Worm (Caenorhabditis elegans): ENCODE data around the gene ngn-1.

ngn-1 gene

ce11 chrIV:2618611-2619010 is 9.5 kb downstream of the ngn-1 start, which contains the start of gene smf-3:
TSS of gene smf-3 (plus strand) at chrIV:2618869.
- no peak for TF ChIP-seq ceh-39 (tag; optimal IDR thresholded peaks at IDR 0.05)

ce11 chrIV:2616853-2617252 is 11.2 kb downstream of the ngn-1 start:
- TF ChIP-seq lin-32 (GFP tag; optimal IDR thresholded peaks at IDR 0.05) (no peak), hlh-1 (tag; optimal IDR thresholded peaks at IDR 0.05) (no peak), zip-8 (tag; optimal IDR thresholded peaks at IDR 0.05) (no peak), pha-4 (tag; optimal IDR thresholded peaks at IDR 0.05) (no peak), elt-1 (tag; optimal IDR thresholded peaks at IDR 0.05; ENCODE audit: borderline replicate concordance, insufficient read depth) (no peak), flh-1 (GFP tag; optimal IDR thresholded peaks at IDR 0.05) (no peak), snpc-4 (tag; optimal IDR thresholded peaks at IDR 0.05) (no peak), ham-2 (GFP tag; optimal IDR thresholded peaks at IDR 0.05) (no peak), blmp-1 (tag; optimal IDR thresholded peaks at IDR 0.05) (no peak), sem-2 (GFP tag; optimal IDR thresholded peaks at IDR 0.05) (no peak), cnd-1 (tag; optimal IDR thresholded peaks at IDR 0.05) (no peak), mab-5 (tag; optimal IDR thresholded peaks at IDR 0.05) (no peak), ces-1 (GFP tag; optimal IDR thresholded peaks at IDR 0.05) (no peak), ztf-11 (tag; optimal IDR thresholded peaks at IDR 0.05) (no peak), lsy-2 (tag; optimal IDR thresholded peaks at IDR 0.05) (no peak), unc-62 (GFP tag; optimal IDR thresholded peaks at IDR 0.05) (no peak), ceh-39 (tag; optimal IDR thresholded peaks at IDR 0.05) (no peak), sptf-1 (tag; optimal IDR thresholded peaks at IDR 0.05) (no peak), unc-39 (tag; optimal IDR thresholded peaks at IDR 0.05) (no peak), nhr-12 (tag; optimal IDR thresholded peaks at IDR 0.05) (no peak)

- TF ChIP-seq ceh-43 (GFP tag; optimal IDR thresholded peaks at IDR 0.05): no peak
- TF ChIP-seq nhr-12 (tag; optimal IDR thresholded peaks at IDR 0.05): no peak
- no peak for TF ChIP-seq unc-120 (tag; optimal IDR thresholded peaks at IDR 0.05; ENCODE audit: poor library complexity, severe bottlenecking)
- no peak for TF ChIP-seq ceh-39 (tag; optimal IDR thresholded peaks at IDR 0.05)
- TF ChIP-seq drap-1 (GFP tag; optimal IDR thresholded peaks at IDR 0.05): no peak
- no peak for TF ChIP-seq nhr-2 (tag; optimal IDR thresholded peaks at IDR 0.05)
- TF ChIP-seq mep-1 (tag; optimal IDR thresholded peaks at IDR 0.05): no peak
- no peak for TF ChIP-seq ces-1 (GFP tag; optimal IDR thresholded peaks at IDR 0.05)
- no peak for TF ChIP-seq hlh-1 (tag; optimal IDR thresholded peaks at IDR 0.05)
- TF ChIP-seq lin-13 (tag; optimal IDR thresholded peaks at IDR 0.05): no peak
- no peak for TF ChIP-seq M03D4.4 (tag; optimal IDR thresholded peaks at IDR 0.05)
- TF ChIP-seq lin-32 (GFP tag; optimal IDR thresholded peaks at IDR 0.05): no peak
- TF ChIP-seq flh-1 (GFP tag; optimal IDR thresholded peaks at IDR 0.05): no peak
- no peak for TF ChIP-seq nhr-76 (tag; optimal IDR thresholded peaks at IDR 0.05)
- TF ChIP-seq elt-3 (tag; optimal IDR thresholded peaks at IDR 0.05): no peak
- no peak for TF ChIP-seq tbx-8 (GFP tag; optimal IDR thresholded peaks at IDR 0.05)
Measured at ce11 chrIV:2613754-2614244, 14.3 kb downstream of the ngn-1 start, which contains the start of gene daao-1. TSS of gene daao-1 (plus strand) at chrIV:2614194.

ce11 chrIV:2613011-2613503 is 15.0 kb downstream of the ngn-1 start, which contains the start of gene Y69A2AR.28:
TSS of gene Y69A2AR.28 (minus strand) at chrIV:2613061.
- no peak for TF ChIP-seq drap-1 (GFP tag; optimal IDR thresholded peaks at IDR 0.05)
- TF ChIP-seq nhr-28 (tag; optimal IDR thresholded peaks at IDR 0.05): no peak
- TF ChIP-seq unc-120 (tag; optimal IDR thresholded peaks at IDR 0.05; ENCODE audit: poor library complexity, severe bottlenecking): peak; percentile 88
- no peak for TF ChIP-seq ceh-39 (tag; optimal IDR thresholded peaks at IDR 0.05)
- no peak for TF ChIP-seq elt-3 (tag; optimal IDR thresholded peaks at IDR 0.05)

ce11 chrIV:2610974-2611373 is 17.1 kb downstream of the ngn-1 start:
- no peak for TF ChIP-seq flh-1 (GFP tag; optimal IDR thresholded peaks at IDR 0.05)
- no peak for TF ChIP-seq ceh-39 (tag; optimal IDR thresholded peaks at IDR 0.05)
- no peak for TF ChIP-seq M03D4.4 (tag; optimal IDR thresholded peaks at IDR 0.05)
- TF ChIP-seq ces-1 (GFP tag; optimal IDR thresholded peaks at IDR 0.05): no peak
- no peak for TF ChIP-seq cnd-1 (tag; optimal IDR thresholded peaks at IDR 0.05)
- TF ChIP-seq ceh-83 (GFP tag; optimal IDR thresholded peaks at IDR 0.05): no peak
- no peak for TF ChIP-seq blmp-1 (tag; optimal IDR thresholded peaks at IDR 0.05)
- no peak for TF ChIP-seq sptf-1 (tag; optimal IDR thresholded peaks at IDR 0.05)
- TF ChIP-seq drap-1 (GFP tag; optimal IDR thresholded peaks at IDR 0.05): no peak
- TF ChIP-seq lsy-2 (tag; optimal IDR thresholded peaks at IDR 0.05): no peak
- no peak for TF ChIP-seq mab-5 (tag; optimal IDR thresholded peaks at IDR 0.05)
- TF ChIP-seq unc-120 (tag; optimal IDR thresholded peaks at IDR 0.05; ENCODE audit: poor library complexity, severe bottlenecking): no peak
- TF ChIP-seq ztf-11 (tag; optimal IDR thresholded peaks at IDR 0.05): no peak
- TF ChIP-seq bed-3 (GFP tag; optimal IDR thresholded peaks at IDR 0.05): no peak
- no peak for TF ChIP-seq hlh-1 (tag; optimal IDR thresholded peaks at IDR 0.05)
- no peak for TF ChIP-seq pha-4 (tag; optimal IDR thresholded peaks at IDR 0.05)
- TF ChIP-seq elt-3 (tag; optimal IDR thresholded peaks at IDR 0.05): no peak
- no peak for TF ChIP-seq zip-8 (tag; optimal IDR thresholded peaks at IDR 0.05)
- no peak for TF ChIP-seq nhr-237 (tag; optimal IDR thresholded peaks at IDR 0.05)
